Worm (Caenorhabditis elegans) whole organism, early embryonic: ENCODE results near the gene ufd-1.

Experiments used
- B0310.2 ChIP-seq: sonication (generic microtip); optimal IDR thresholded peaks from 2 replicates; lab custom pipeline; 2016; ENCODE audit warnings: mild to moderate bottlenecking, missing genetic modification characterization, missing compliant biosample characterization
- F13C5.2 ChIP-seq: sonication (generic microtip); optimal IDR thresholded peaks from 2 replicates; lab custom pipeline; 2017; ENCODE audit warnings: mild to moderate bottlenecking, missing genetic modification characterization, inconsistent platforms, missing compliant biosample characterization
- aly-1 ChIP-seq: sonication (generic microtip); optimal IDR thresholded peaks from 2 replicates; lab custom pipeline; 2016; ENCODE audit warnings: missing genetic modification characterization, missing compliant biosample characterization
- ama-1 ChIP-seq: fragments of 150-350 bp; optimal IDR thresholded peaks from 2 replicates; lab custom pipeline; 2014
- ceh-13 ChIP-seq: fragments of 200-800 bp; sonication (Bioruptor generic); optimal IDR thresholded peaks from 2 replicates; lab custom pipeline; 2018; ENCODE audit warnings: mild to moderate bottlenecking, missing genetic modification characterization, missing compliant biosample characterization
- ceh-36 ChIP-seq: sonication (generic microtip); optimal IDR thresholded peaks from 2 replicates; lab custom pipeline; 2016; ENCODE audit warnings: missing genetic modification characterization, inconsistent platforms, missing compliant biosample characterization
- ets-7 ChIP-seq: sonication (generic microtip); optimal IDR thresholded peaks from 2 replicates; lab custom pipeline; 2016; ENCODE audit warnings: missing genotype, missing genetic modification characterization, missing compliant biosample characterization
- flt-1 ChIP-seq: fragments of 200-800 bp; sonication (Bioruptor generic); IDR thresholded peaks from 2 replicates; pipeline ENCODE4 v1.3.6; 2022; ENCODE audit warnings: missing genetic modification characterization, missing compliant biosample characterization
- hmbx-1 ChIP-seq: sonication (generic microtip); optimal IDR thresholded peaks from 2 replicates; lab custom pipeline; 2016; ENCODE audit warnings: mild to moderate bottlenecking, missing genetic modification characterization, missing compliant biosample characterization
- hmg-4 ChIP-seq: fragments of 200-800 bp; sonication (Bioruptor generic); optimal IDR thresholded peaks from 2 replicates; lab custom pipeline; 2018; ENCODE audit warnings: mild to moderate bottlenecking, missing genetic modification characterization, missing compliant biosample characterization
- hnd-1 ChIP-seq: sonication (generic microtip); optimal IDR thresholded peaks from 2 replicates; lab custom pipeline; 2016; ENCODE audit warnings: missing genetic modification characterization, missing compliant biosample characterization
- pes-1 ChIP-seq: fragments of 200-800 bp; sonication (Bioruptor generic); IDR thresholded peaks from 2 replicates; pipeline ENCODE4 v1.3.6; 2022; ENCODE audit warnings: missing genetic modification reagents, missing genetic modification characterization, missing compliant biosample characterization
- scrt-1 ChIP-seq: fragments of 200-800 bp; sonication (Bioruptor generic); IDR thresholded peaks from 2 replicates; pipeline ENCODE4 v1.3.6; 2022; ENCODE audit warnings: missing genetic modification characterization, missing compliant biosample characterization
- sea-1 ChIP-seq: fragments of 200-800 bp; sonication (Bioruptor generic); conservative IDR thresholded peaks from 2 replicates; pipeline ENCODE4 v1.3.6; 2022; ENCODE audit warnings: missing genetic modification characterization, missing compliant biosample characterization
- tbx-11 ChIP-seq: fragments of 200-800 bp; sonication (Bioruptor generic); IDR thresholded peaks from 2 replicates; pipeline ENCODE4 v1.3.6; 2022; ENCODE audit warnings: missing genetic modification characterization, missing compliant biosample characterization
- tbx-37 ChIP-seq: fragments of 200-800 bp; sonication (Bioruptor generic); conservative IDR thresholded peaks from 2 replicates; pipeline ENCODE4 v1.3.6; 2022; ENCODE audit warnings: missing genetic modification reagents, missing genetic modification characterization, missing compliant biosample characterization
- tra-4 ChIP-seq: sonication (generic microtip); optimal IDR thresholded peaks from 2 replicates; lab custom pipeline; 2017; ENCODE audit warnings: missing genetic modification characterization, missing compliant biosample characterization

ufd-1 gene

DNA sequence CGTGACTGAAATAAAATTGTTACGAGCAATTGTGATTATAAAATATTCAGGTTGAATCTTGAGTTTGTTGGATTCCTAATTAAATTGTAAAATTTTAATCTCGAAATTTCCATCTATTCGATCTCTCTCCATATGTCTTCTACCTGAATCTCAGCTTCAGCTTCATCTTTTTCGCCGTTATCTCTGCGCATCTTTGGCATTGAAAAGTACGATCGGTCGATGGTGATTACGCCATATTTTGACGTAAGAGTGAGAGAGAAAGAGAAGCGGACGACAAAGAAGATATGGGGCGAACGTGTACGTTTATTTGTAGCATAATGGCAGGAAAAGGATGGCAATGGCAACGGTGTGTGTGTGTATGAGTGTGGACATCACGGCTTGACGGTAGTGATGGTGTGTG lies 35.9 kb upstream of the ufd-1 start:
- no peak for TF ChIP-seq sea-1 (GFP tag; lab: Robert Waterston, UW)
- TF ChIP-seq hmg-4 (GFP tag; lab: Kevin White, UChicago), result no peak
- no peak for TF ChIP-seq F13C5.2 (tag; lab: Kevin White, UChicago)
- TF ChIP-seq ceh-13 (GFP tag; lab: Kevin White, UChicago), result no peak
- TF ChIP-seq ets-7 (tag; lab: Kevin White, UChicago), result no peak
- no peak for TF ChIP-seq hnd-1 (tag; lab: Kevin White, UChicago)
- no peak for TF ChIP-seq hmbx-1 (tag; lab: Kevin White, UChicago)

DNA sequence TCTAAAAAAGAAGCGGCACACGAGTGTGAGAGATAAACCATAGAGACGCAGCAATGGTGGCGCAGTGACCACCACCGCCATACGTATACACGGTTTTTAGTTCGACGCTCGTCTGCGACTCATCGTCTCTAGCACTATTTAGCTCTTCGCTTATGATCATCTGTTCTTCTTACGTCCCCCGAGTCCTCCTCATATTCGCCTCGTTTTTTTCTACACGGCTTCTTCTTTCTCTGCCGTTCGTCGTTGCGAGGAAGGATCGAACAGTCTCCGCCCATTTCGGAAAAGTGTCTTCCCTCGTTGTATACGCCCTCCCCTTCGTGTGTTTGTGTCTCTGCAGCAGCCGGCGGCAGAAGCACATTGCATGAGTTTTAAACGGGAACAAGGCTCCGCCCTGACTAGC lies 34.3 kb upstream of the ufd-1 start:
- TF ChIP-seq pes-1 (GFP tag; lab: Robert Waterston, UW), result no peak
- TF ChIP-seq sea-1 (GFP tag; lab: Robert Waterston, UW), result 0 out of 2 replicates have a peak, but pooled peaks have one; percentile 14

DNA sequence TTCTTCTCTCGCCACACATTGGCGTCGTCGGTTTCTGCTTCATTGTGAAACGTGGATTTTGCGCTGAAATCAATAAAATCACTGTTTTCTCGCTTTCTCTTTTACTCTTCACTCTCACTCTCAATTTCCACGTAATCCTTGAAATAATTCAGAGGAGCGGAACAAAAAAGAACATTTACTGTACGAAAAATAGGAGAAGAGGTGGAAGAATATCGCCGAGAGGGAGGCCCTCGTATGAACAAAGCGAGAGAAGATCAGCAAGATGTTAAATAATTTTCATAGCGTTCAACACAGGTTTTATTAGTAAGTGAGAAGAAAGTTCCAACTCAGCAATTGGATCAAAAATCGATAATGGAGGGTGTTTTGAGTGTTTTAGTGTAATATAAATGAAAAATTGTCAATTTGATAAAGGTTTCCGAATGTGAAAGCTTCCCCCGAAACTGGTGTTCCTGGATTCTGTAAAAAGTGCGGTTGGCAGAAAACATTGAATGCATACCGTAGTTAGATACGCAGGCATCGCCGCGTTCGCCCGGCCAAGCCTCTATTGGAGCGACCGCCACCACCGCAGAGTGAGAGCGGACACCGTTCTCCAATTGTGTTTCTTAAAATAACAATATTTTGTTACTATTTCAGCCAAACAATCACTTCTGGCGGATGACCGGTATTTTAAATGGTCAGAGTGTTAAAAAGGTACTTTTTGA lies 30.9 kb upstream of the ufd-1 start, which contains the start of the genes ccr-4 and ZC518.8:
Gene ccr-4 (plus strand): TSS at position 151 of the 701 bp plus-strand sequence.
Gene ZC518.8 (minus strand): TSS at position 517 of the 701 bp plus-strand sequence.
- no peak for TF ChIP-seq ceh-13 (GFP tag; lab: Kevin White, UChicago)
- no peak for TF ChIP-seq pes-1 (GFP tag; lab: Robert Waterston, UW)
- no peak for TF ChIP-seq tbx-11 (GFP tag; lab: Robert Waterston, UW)
- TF ChIP-seq sea-1 (GFP tag; lab: Robert Waterston, UW), result no peak
- TF ChIP-seq hmg-4 (GFP tag; lab: Kevin White, UChicago), result no peak
- no peak for TF ChIP-seq flt-1
- no peak for TF ChIP-seq B0310.2 (tag; lab: Kevin White, UChicago)
- no peak for TF ChIP-seq hmbx-1 (tag; lab: Kevin White, UChicago)
- TF ChIP-seq aly-1, result no peak
- TF ChIP-seq ama-1, result no peak
- no peak for TF ChIP-seq ceh-36 (tag; lab: Kevin White, UChicago)
- no peak for TF ChIP-seq hnd-1 (tag; lab: Kevin White, UChicago)
- TF ChIP-seq F13C5.2 (tag; lab: Kevin White, UChicago), result no peak
- TF ChIP-seq tra-4 (tag; lab: Kevin White, UChicago), result no peak
- no peak for TF ChIP-seq scrt-1 (GFP tag; lab: Robert Waterston, UW)
- no peak for TF ChIP-seq ets-7 (tag; lab: Kevin White, UChicago)
- no peak for TF ChIP-seq tbx-37 (GFP tag; lab: Robert Waterston, UW)

DNA sequence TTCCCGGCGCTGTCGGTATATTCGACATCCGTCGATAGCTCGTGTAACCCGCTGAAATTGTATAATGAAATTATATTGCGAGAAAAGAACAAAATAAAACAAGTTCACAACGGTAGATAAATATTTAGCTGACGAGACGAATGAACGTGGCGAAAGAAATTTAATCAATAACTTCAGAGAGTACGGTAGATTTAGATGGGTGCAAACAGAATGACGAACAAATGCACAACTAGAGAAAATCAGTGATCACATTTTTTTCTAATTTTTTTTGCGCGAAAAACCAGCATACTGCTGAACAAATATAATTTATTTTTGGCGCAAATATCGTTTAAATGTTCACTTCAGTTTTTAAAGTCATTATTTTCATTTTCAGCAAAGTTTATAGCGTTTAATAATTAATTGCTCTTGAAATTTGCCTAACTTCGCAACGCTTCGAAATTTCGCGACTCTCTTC lies 30.1 kb upstream of the ufd-1 start, which contains the start of gene sec-24.2:
Gene sec-24.2 (minus strand): TSS at position 51 of the 454 bp plus-strand sequence.
- no peak for TF ChIP-seq ama-1
- TF ChIP-seq tbx-37 (GFP tag; lab: Robert Waterston, UW), result no peak
- TF ChIP-seq hmbx-1 (tag; lab: Kevin White, UChicago), result no peak
- TF ChIP-seq hnd-1 (tag; lab: Kevin White, UChicago), result no peak
- TF ChIP-seq ceh-36 (tag; lab: Kevin White, UChicago), result no peak
- TF ChIP-seq ceh-13 (GFP tag; lab: Kevin White, UChicago), result no peak
- TF ChIP-seq ets-7 (tag; lab: Kevin White, UChicago), result no peak
- TF ChIP-seq F13C5.2 (tag; lab: Kevin White, UChicago), result no peak
- no peak for TF ChIP-seq aly-1
- TF ChIP-seq flt-1, result no peak
- TF ChIP-seq sea-1 (GFP tag; lab: Robert Waterston, UW), result no peak
- TF ChIP-seq hmg-4 (GFP tag; lab: Kevin White, UChicago), result no peak
- no peak for TF ChIP-seq scrt-1 (GFP tag; lab: Robert Waterston, UW)
- no peak for TF ChIP-seq pes-1 (GFP tag; lab: Robert Waterston, UW)
- no peak for TF ChIP-seq B0310.2 (tag; lab: Kevin White, UChicago)
- TF ChIP-seq tra-4 (tag; lab: Kevin White, UChicago), result no peak
- TF ChIP-seq tbx-11 (GFP tag; lab: Robert Waterston, UW), result no peak

DNA sequence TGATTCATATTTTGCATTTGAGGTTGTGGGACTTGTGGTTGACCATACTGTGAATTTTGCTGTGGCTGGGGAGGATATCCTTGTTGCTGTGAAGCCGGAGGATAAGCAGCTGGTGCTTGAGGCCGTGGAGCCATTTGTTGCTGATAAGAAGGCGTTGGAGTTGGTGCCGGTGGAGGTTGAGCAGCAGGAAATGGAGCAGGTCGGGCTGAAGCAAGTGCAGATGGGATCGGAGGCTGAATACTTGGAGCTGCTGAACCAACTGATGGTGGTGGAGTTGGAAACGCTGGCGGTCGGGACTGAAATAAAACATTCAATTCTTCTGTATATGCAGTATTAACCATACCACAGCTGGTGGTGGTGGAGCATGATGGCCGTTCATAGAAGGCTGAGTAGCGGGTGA lies 29.3 kb upstream of the ufd-1 start:
- TF ChIP-seq hmbx-1 (tag; lab: Kevin White, UChicago), result no peak
- no peak for TF ChIP-seq tra-4 (tag; lab: Kevin White, UChicago)
- no peak for TF ChIP-seq B0310.2 (tag; lab: Kevin White, UChicago)
- TF ChIP-seq ama-1, result no peak
- TF ChIP-seq sea-1 (GFP tag; lab: Robert Waterston, UW), result no peak
- no peak for TF ChIP-seq flt-1
- no peak for TF ChIP-seq ceh-13 (GFP tag; lab: Kevin White, UChicago)
- no peak for TF ChIP-seq hmg-4 (GFP tag; lab: Kevin White, UChicago)
- no peak for TF ChIP-seq tbx-37 (GFP tag; lab: Robert Waterston, UW)
- no peak for TF ChIP-seq tbx-11 (GFP tag; lab: Robert Waterston, UW)
- no peak for TF ChIP-seq pes-1 (GFP tag; lab: Robert Waterston, UW)

DNA sequence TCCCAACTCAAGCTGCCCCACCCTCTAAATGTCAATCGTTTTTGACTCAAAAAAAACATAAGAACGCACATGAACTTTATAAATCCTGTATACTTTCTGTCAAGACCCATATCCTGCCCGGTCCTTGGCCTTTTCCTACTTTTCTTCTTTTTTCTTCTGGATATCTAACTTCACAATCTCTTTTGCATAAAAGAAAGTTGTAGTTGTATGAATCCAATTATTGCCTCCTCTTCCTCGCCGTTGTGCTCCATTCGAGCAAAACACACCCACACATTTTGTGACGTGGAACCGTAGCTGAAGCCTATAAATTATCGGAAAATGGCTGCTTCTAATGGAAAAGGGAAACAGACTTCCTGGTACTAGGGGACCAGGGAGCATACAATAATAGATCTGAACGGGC lies 19.5 kb upstream of the ufd-1 start:
- TF ChIP-seq B0310.2 (tag; lab: Kevin White, UChicago) (no peak), flt-1 (no peak), aly-1 (no peak), ceh-13 (GFP tag; lab: Kevin White, UChicago) (no peak), tbx-37 (GFP tag; lab: Robert Waterston, UW) (no peak), tra-4 (tag; lab: Kevin White, UChicago) (no peak), hmg-4 (GFP tag; lab: Kevin White, UChicago) (no peak), ceh-36 (tag; lab: Kevin White, UChicago) (no peak), hmbx-1 (tag; lab: Kevin White, UChicago) (no peak), pes-1 (GFP tag; lab: Robert Waterston, UW) (no peak), sea-1 (GFP tag; lab: Robert Waterston, UW) (no peak), ama-1 (no peak)

DNA sequence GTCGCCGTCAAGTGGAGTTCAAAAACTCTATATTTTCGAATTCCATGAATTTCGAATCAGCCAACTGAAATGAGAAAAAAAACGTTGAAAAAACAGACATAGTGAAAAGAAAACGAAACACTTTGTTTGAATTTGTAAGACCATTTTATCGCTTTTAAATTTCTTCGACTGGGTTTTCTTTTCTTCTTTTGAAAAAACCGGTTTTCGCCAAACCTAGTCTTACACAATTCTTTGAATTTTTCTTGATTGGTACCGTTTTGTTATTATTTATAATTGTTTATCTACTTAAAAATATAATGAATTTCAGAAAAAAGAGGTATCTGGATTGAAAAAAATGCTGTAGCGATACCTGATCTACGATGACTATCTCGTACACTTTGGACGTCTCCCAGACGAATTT lies 18.9 kb upstream of the ufd-1 start, which contains the start of gene best-22:
Gene best-22 (plus strand): TSS at position 301 of the 400 bp plus-strand sequence.
- no peak for TF ChIP-seq aly-1
- no peak for TF ChIP-seq pes-1 (GFP tag; lab: Robert Waterston, UW)
